Worm (Caenorhabditis elegans): ENCODE results near the gene snu-66.

Gene snu-66

ce11 chrV:7601443-7601842, 26.0 kb upstream of the snu-66 start, which contains the start of gene scl-26:
Gene scl-26, minus strand, starts transcription at chrV:7601543.
- TF ChIP-seq klf-2 (GFP tag; conservative IDR thresholded peaks at IDR 0.05) (no peak), med-1 (GFP tag; optimal IDR thresholded peaks at IDR 0.05; ENCODE audit: insufficient read depth) (no peak), ref-1 (GFP tag; conservative IDR thresholded peaks at IDR 0.05) (no peak), ztf-23 (GFP tag; IDR thresholded peaks at IDR 0.05) (no peak), ztf-29 (GFP tag; IDR thresholded peaks at IDR 0.05) (no peak)

- TF ChIP-seq ztf-29 (GFP tag; IDR thresholded peaks at IDR 0.05) (no peak), ztf-23 (GFP tag; IDR thresholded peaks at IDR 0.05) (no peak), flt-1 (GFP tag; IDR thresholded peaks at IDR 0.05) (no peak), med-1 (GFP tag; optimal IDR thresholded peaks at IDR 0.05; ENCODE audit: insufficient read depth) (no peak), T22C8.4 (GFP tag; IDR thresholded peaks at IDR 0.05) (no peak), cog-1 (tag; optimal IDR thresholded peaks at IDR 0.05) (no peak), ref-1 (GFP tag; conservative IDR thresholded peaks at IDR 0.05) (no peak), klf-2 (GFP tag; conservative IDR thresholded peaks at IDR 0.05) (no peak), tab-1 (GFP tag; IDR thresholded peaks at IDR 0.05) (no peak)
These were observed 24.7 kb upstream of the snu-66 start, which contains the start of gene C50E3.9 for ce11 chrV:7600149-7600548. Gene C50E3.9, minus strand, starts transcription at chrV:7600249.

ce11 chrV:7598269-7598668, 22.8 kb upstream of the snu-66 start, which contains the start of gene C50E3.7:
Gene C50E3.7, minus strand, starts transcription at chrV:7598369.
- TF ChIP-seq cog-1 (tag; optimal IDR thresholded peaks at IDR 0.05) = no peak
- TF ChIP-seq klf-2 (GFP tag; conservative IDR thresholded peaks at IDR 0.05) = no peak
- no peak for TF ChIP-seq flt-1 (GFP tag; IDR thresholded peaks at IDR 0.05)
- TF ChIP-seq tab-1 (GFP tag; IDR thresholded peaks at IDR 0.05) = no peak
- TF ChIP-seq ztf-29 (GFP tag; IDR thresholded peaks at IDR 0.05) = no peak
- no peak for TF ChIP-seq ref-1 (GFP tag; conservative IDR thresholded peaks at IDR 0.05)
- no peak for TF ChIP-seq ztf-23 (GFP tag; IDR thresholded peaks at IDR 0.05)
- TF ChIP-seq T22C8.4 (GFP tag; IDR thresholded peaks at IDR 0.05) = no peak
- no peak for TF ChIP-seq med-1 (GFP tag; optimal IDR thresholded peaks at IDR 0.05; ENCODE audit: insufficient read depth)

ce11 chrV:7595132-7595531, 19.7 kb upstream of the snu-66 start:
- TF ChIP-seq med-1 (GFP tag; optimal IDR thresholded peaks at IDR 0.05; ENCODE audit: insufficient read depth) (no peak), T22C8.4 (GFP tag; IDR thresholded peaks at IDR 0.05) (no peak), ref-1 (GFP tag; conservative IDR thresholded peaks at IDR 0.05) (no peak), cog-1 (tag; optimal IDR thresholded peaks at IDR 0.05) (no peak), flt-1 (GFP tag; IDR thresholded peaks at IDR 0.05) (no peak), ztf-29 (GFP tag; IDR thresholded peaks at IDR 0.05) (no peak), tab-1 (GFP tag; IDR thresholded peaks at IDR 0.05) (no peak), ztf-23 (GFP tag; IDR thresholded peaks at IDR 0.05) (no peak), klf-2 (GFP tag; conservative IDR thresholded peaks at IDR 0.05) (no peak)

ce11 chrV:7590454-7590853, 15.0 kb upstream of the snu-66 start, which contains the start of gene C50E3.6:
Gene C50E3.6, minus strand, starts transcription at chrV:7590554.
- TF ChIP-seq cog-1 (tag; optimal IDR thresholded peaks at IDR 0.05) = no peak
- TF ChIP-seq flt-1 (GFP tag; IDR thresholded peaks at IDR 0.05) = no peak
- no peak for TF ChIP-seq klf-2 (GFP tag; conservative IDR thresholded peaks at IDR 0.05)
- no peak for TF ChIP-seq T22C8.4 (GFP tag; IDR thresholded peaks at IDR 0.05)
- no peak for TF ChIP-seq med-1 (GFP tag; optimal IDR thresholded peaks at IDR 0.05; ENCODE audit: insufficient read depth)
- no peak for TF ChIP-seq ztf-29 (GFP tag; IDR thresholded peaks at IDR 0.05)

ce11 chrV:7587637-7588036, 12.2 kb upstream of the snu-66 start, which contains the start of the genes F19F10.11 and C50E3.5:
Gene F19F10.11, minus strand, starts transcription at chrV:7587704.
Gene C50E3.5, plus strand, starts transcription at chrV:7587996.
- TF ChIP-seq ztf-23 (GFP tag; IDR thresholded peaks at IDR 0.05) (no peak), flt-1 (GFP tag; IDR thresholded peaks at IDR 0.05) (no peak), med-1 (GFP tag; optimal IDR thresholded peaks at IDR 0.05; ENCODE audit: insufficient read depth) (no peak), T22C8.4 (GFP tag; IDR thresholded peaks at IDR 0.05) (no peak), ref-1 (GFP tag; conservative IDR thresholded peaks at IDR 0.05) (no peak), cog-1 (tag; optimal IDR thresholded peaks at IDR 0.05) (no peak), tab-1 (GFP tag; IDR thresholded peaks at IDR 0.05) (no peak), klf-2 (GFP tag; conservative IDR thresholded peaks at IDR 0.05) (no peak), ztf-29 (GFP tag; IDR thresholded peaks at IDR 0.05) (no peak)

- TF ChIP-seq T22C8.4 (GFP tag; IDR thresholded peaks at IDR 0.05) (peak; percentile 67), ref-1 (GFP tag; conservative IDR thresholded peaks at IDR 0.05) (no peak)
These were observed 4.9 kb upstream of the snu-66 start, which contains the start of gene ets-6 for ce11 chrV:7580378-7580777. Gene ets-6, minus strand, starts transcription at chrV:7580546.

ce11 chrV:7570955-7571354, 4.5 kb downstream of the snu-66 start, which contains the start of gene F19F10.14:
Gene F19F10.14, minus strand, starts transcription at chrV:7571055.
- TF ChIP-seq klf-2 (GFP tag; conservative IDR thresholded peaks at IDR 0.05) (no peak), ztf-29 (GFP tag; IDR thresholded peaks at IDR 0.05) (no peak), ztf-23 (GFP tag; IDR thresholded peaks at IDR 0.05) (no peak), med-1 (GFP tag; optimal IDR thresholded peaks at IDR 0.05; ENCODE audit: insufficient read depth) (no peak), tab-1 (GFP tag; IDR thresholded peaks at IDR 0.05) (no peak), ref-1 (GFP tag; conservative IDR thresholded peaks at IDR 0.05) (no peak), flt-1 (GFP tag; IDR thresholded peaks at IDR 0.05) (no peak), cog-1 (tag; optimal IDR thresholded peaks at IDR 0.05) (no peak), T22C8.4 (GFP tag; IDR thresholded peaks at IDR 0.05) (no peak)

ce11 chrV:7570290-7570689, 5.2 kb downstream of the snu-66 start, which contains the start of gene clec-212:
Gene clec-212, minus strand, starts transcription at chrV:7570390.
- TF ChIP-seq med-1 (GFP tag; optimal IDR thresholded peaks at IDR 0.05; ENCODE audit: insufficient read depth) (no peak), ztf-23 (GFP tag; IDR thresholded peaks at IDR 0.05) (no peak), ref-1 (GFP tag; conservative IDR thresholded peaks at IDR 0.05) (no peak), klf-2 (GFP tag; conservative IDR thresholded peaks at IDR 0.05) (no peak), flt-1 (GFP tag; IDR thresholded peaks at IDR 0.05) (no peak), T22C8.4 (GFP tag; IDR thresholded peaks at IDR 0.05) (no peak), cog-1 (tag; optimal IDR thresholded peaks at IDR 0.05) (no peak), ztf-29 (GFP tag; IDR thresholded peaks at IDR 0.05) (no peak), tab-1 (GFP tag; IDR thresholded peaks at IDR 0.05) (no peak)

ce11 chrV:7562947-7563346, 12.5 kb downstream of the snu-66 start, which contains the start of gene F19F10.1:
Gene F19F10.1, plus strand, starts transcription at chrV:7563247.
- TF ChIP-seq ztf-29 (GFP tag; IDR thresholded peaks at IDR 0.05) (no peak), ztf-23 (GFP tag; IDR thresholded peaks at IDR 0.05) (no peak), klf-2 (GFP tag; conservative IDR thresholded peaks at IDR 0.05) (no peak), med-1 (GFP tag; optimal IDR thresholded peaks at IDR 0.05; ENCODE audit: insufficient read depth) (no peak), T22C8.4 (GFP tag; IDR thresholded peaks at IDR 0.05) (no peak), tab-1 (GFP tag; IDR thresholded peaks at IDR 0.05) (no peak), cog-1 (tag; optimal IDR thresholded peaks at IDR 0.05) (no peak), flt-1 (GFP tag; IDR thresholded peaks at IDR 0.05) (no peak), ref-1 (GFP tag; conservative IDR thresholded peaks at IDR 0.05) (no peak)

All from whole organism, midembryonic.